Fruit fly (Drosophila melanogaster) whole organism, embryonic: ENCODE results near the gene CG5079.

Experiments used
- ATbp ChIP-seq: fragments of 200-800 bp; sonication (Bioruptor generic); optimal IDR thresholded peaks from 2 replicates; lab custom pipeline; 2017; ENCODE audit warnings: missing biosample characterization, mild to moderate bottlenecking, missing genetic modification characterization, missing genetic modification reagents
- Asciz ChIP-seq: fragments of 200-800 bp; sonication (Bioruptor generic); optimal IDR thresholded peaks from 2 replicates; lab custom pipeline; 2017; ENCODE audit warnings: missing biosample characterization, mild to moderate bottlenecking, missing genetic modification characterization, missing genetic modification reagents
- Atf6 ChIP-seq: fragments of 200-800 bp; sonication (Bioruptor generic); IDR thresholded peaks from 2 replicates; pipeline ENCODE4 v1.3.6; 2022; ENCODE audit warnings: missing biosample characterization, missing genetic modification characterization
- B-H1 ChIP-seq: fragments of 200-800 bp; sonication (Bioruptor generic); IDR thresholded peaks from 3 replicates; pipeline ENCODE4 v1.3.6; 2022; ENCODE audit warnings: missing biosample characterization, missing genetic modification characterization
- B-H2 ChIP-seq: fragments of 200-800 bp; sonication (Bioruptor generic); optimal IDR thresholded peaks from 2 replicates; lab custom pipeline; 2018; ENCODE audit warnings: missing biosample characterization, mild to moderate bottlenecking, missing genetic modification characterization
- Bgb ChIP-seq: fragments of 200-800 bp; sonication (Bioruptor generic); IDR thresholded peaks from 2 replicates; pipeline ENCODE4 v1.3.6; 2022; ENCODE audit warnings: missing biosample characterization, missing genetic modification characterization; ENCODE audit not compliant: partially characterized antibody
- CG10267 ChIP-seq: fragments of 200-800 bp; sonication (Bioruptor generic); optimal IDR thresholded peaks from 2 replicates; lab custom pipeline; 2018; ENCODE audit warnings: missing biosample characterization, mild to moderate bottlenecking, missing genetic modification characterization, moderate library complexity
- CG11696 ChIP-seq: fragments of 200-800 bp; sonication (Bioruptor generic); IDR thresholded peaks from 2 replicates; pipeline ENCODE4 v1.3.6; 2022; ENCODE audit warnings: missing biosample characterization, missing genetic modification characterization
- CG13123 ChIP-seq: fragments of 200-800 bp; sonication (Bioruptor generic); optimal IDR thresholded peaks from 2 replicates; lab custom pipeline; 2016; ENCODE audit warnings: missing biosample characterization, missing genetic modification characterization
- CG13624 ChIP-seq: fragments of 200-800 bp; sonication (Bioruptor generic); optimal IDR thresholded peaks from 2 replicates; lab custom pipeline; 2016; ENCODE audit warnings: missing biosample characterization, missing genetic modification characterization
- CG13775 ChIP-seq: fragments of 200-800 bp; sonication (Bioruptor generic); optimal IDR thresholded peaks from 3 replicates; lab custom pipeline; 2017; ENCODE audit warnings: missing biosample characterization, mild to moderate bottlenecking, missing genetic modification characterization
- CG17186 ChIP-seq: fragments of 200-800 bp; sonication (Bioruptor generic); optimal IDR thresholded peaks from 3 replicates; lab custom pipeline; 2017; ENCODE audit warnings: missing biosample characterization, missing genetic modification reagents, missing genetic modification characterization
- CG17385 ChIP-seq: fragments of 200-800 bp; sonication (Bioruptor generic); optimal IDR thresholded peaks from 3 replicates; lab custom pipeline; 2018; ENCODE audit warnings: missing biosample characterization, mild to moderate bottlenecking, missing genetic modification characterization
- CG17612 ChIP-seq: fragments of 200-800 bp; sonication (Bioruptor generic); IDR thresholded peaks from 2 replicates; pipeline ENCODE4 v1.3.6; 2022; ENCODE audit warnings: missing biosample characterization, missing genetic modification characterization
- CG17829 ChIP-seq: fragments of 200-800 bp; optimal IDR thresholded peaks from 2 replicates; lab custom pipeline; 2019; ENCODE audit warnings: missing biosample characterization, mild to moderate bottlenecking, missing genetic modification characterization, moderate library complexity
- CG2712 ChIP-seq: fragments of 200-800 bp; optimal IDR thresholded peaks from 3 replicates; lab custom pipeline; 2019; ENCODE audit warnings: missing biosample characterization, mild to moderate bottlenecking, missing genetic modification characterization, moderate library complexity
- CG32772 ChIP-seq: fragments of 200-800 bp; sonication (Bioruptor generic); IDR thresholded peaks from 2 replicates; pipeline ENCODE4 v1.3.6; 2022; ENCODE audit warnings: missing biosample characterization, missing genetic modification characterization
- CG4617 ChIP-seq: fragments of 200-800 bp; sonication (Bioruptor generic); optimal IDR thresholded peaks from 3 replicates; lab custom pipeline; 2016; ENCODE audit warnings: missing biosample characterization, missing genetic modification characterization, borderline replicate concordance
- CG4854 ChIP-seq: fragments of 200-800 bp; sonication (Bioruptor generic); optimal IDR thresholded peaks from 2 replicates; lab custom pipeline; 2016; ENCODE audit warnings: missing biosample characterization, missing genetic modification characterization, inconsistent platforms
- CG6683 ChIP-seq: fragments of 200-800 bp; sonication (Bioruptor generic); optimal IDR thresholded peaks from 2 replicates; lab custom pipeline; 2017; ENCODE audit warnings: missing biosample characterization, mild to moderate bottlenecking, missing genetic modification characterization, missing genetic modification reagents
- CG7357 ChIP-seq: fragments of 200-800 bp; sonication (Bioruptor generic); IDR thresholded peaks from 3 replicates; pipeline ENCODE4 v1.3.6; 2022; ENCODE audit warnings: missing biosample characterization, missing genetic modification characterization
- CG7745 ChIP-seq: fragments of 200-800 bp; sonication (Bioruptor generic); optimal IDR thresholded peaks from 2 replicates; lab custom pipeline; 2018; ENCODE audit warnings: missing biosample characterization, mild to moderate bottlenecking, missing genetic modification characterization, moderate library complexity
- CG7839 ChIP-seq: fragments of 200-800 bp; sonication (Bioruptor generic); optimal IDR thresholded peaks from 3 replicates; lab custom pipeline; 2018; ENCODE audit warnings: missing biosample characterization, mild to moderate bottlenecking, missing genetic modification characterization, moderate library complexity
- CG8478 ChIP-seq: fragments of >200 bp; optimal IDR thresholded peaks from 2 replicates; lab custom pipeline; 2018
- CTCF ChIP-seq: fragments of 200-800 bp; sonication (Bioruptor generic); optimal IDR thresholded peaks from 2 replicates; lab custom pipeline; 2017; ENCODE audit warnings: missing biosample characterization, mild to moderate bottlenecking, missing genetic modification characterization, moderate library complexity
- D19A ChIP-seq: fragments of 200-800 bp; optimal IDR thresholded peaks from 3 replicates; lab custom pipeline; 2019; ENCODE audit warnings: missing biosample characterization, mild to moderate bottlenecking, missing genetic modification characterization, moderate library complexity
- Dek ChIP-seq: fragments of 200-800 bp; sonication (Bioruptor generic); optimal IDR thresholded peaks from 3 replicates; lab custom pipeline; 2019; ENCODE audit warnings: missing biosample characterization, mild to moderate bottlenecking, missing genetic modification characterization, moderate library complexity
- Elba2 ChIP-seq: fragments of 200-800 bp; sonication (Bioruptor generic); optimal IDR thresholded peaks from 3 replicates; lab custom pipeline; 2016; ENCODE audit warnings: missing biosample characterization, missing genetic modification characterization
- Sox102F ChIP-seq: fragments of 200-800 bp; sonication (Bioruptor generic); optimal IDR thresholded peaks from 2 replicates; lab custom pipeline; 2018; ENCODE audit warnings: missing biosample characterization, mild to moderate bottlenecking, missing genetic modification characterization, moderate library complexity
- Taf1 ChIP-seq: fragments of 200-800 bp; sonication (Bioruptor generic); IDR thresholded peaks from 2 replicates; pipeline ENCODE4 v1.3.6; 2022; ENCODE audit warnings: missing biosample characterization, missing genetic modification characterization
- Usf ChIP-seq: fragments of 200-800 bp; sonication (Bioruptor generic); optimal IDR thresholded peaks from 2 replicates; lab custom pipeline; 2017; ENCODE audit warnings: missing genotype, missing biosample characterization, missing genetic modification characterization
- ab ChIP-seq: fragments of 200-800 bp; sonication (Bioruptor generic); optimal IDR thresholded peaks from 2 replicates; lab custom pipeline; 2016; ENCODE audit warnings: missing biosample characterization, missing genetic modification characterization
- ac ChIP-seq: fragments of 200-800 bp; sonication (Bioruptor generic); optimal IDR thresholded peaks from 3 replicates; lab custom pipeline; 2017; ENCODE audit warnings: missing biosample characterization, mild to moderate bottlenecking, missing genetic modification characterization
- ash1 ChIP-seq: fragments of 200-800 bp; sonication (Bioruptor generic); optimal IDR thresholded peaks from 2 replicates; lab custom pipeline; 2018; ENCODE audit warnings: missing biosample characterization, mild to moderate bottlenecking, missing genetic modification characterization
- bab2 ChIP-seq: fragments of 200-800 bp; sonication (Bioruptor generic); optimal IDR thresholded peaks from 2 replicates; lab custom pipeline; 2016; ENCODE audit warnings: missing biosample characterization, missing genetic modification characterization
- cwo ChIP-seq: fragments of 200-800 bp; sonication (Bioruptor generic); optimal IDR thresholded peaks from 3 replicates; lab custom pipeline; 2017; ENCODE audit warnings: missing biosample characterization, missing genetic modification characterization, mild to moderate bottlenecking, moderate library complexity, missing genetic modification reagents
- fd96Cb ChIP-seq: fragments of 200-800 bp; sonication (Bioruptor generic); optimal IDR thresholded peaks from 2 replicates; lab custom pipeline; 2018; ENCODE audit warnings: missing biosample characterization, mild to moderate bottlenecking, missing genetic modification characterization, moderate library complexity
- gem ChIP-seq: fragments of 200-800 bp; sonication (Bioruptor generic); optimal IDR thresholded peaks from 2 replicates; lab custom pipeline; 2019; ENCODE audit warnings: missing biosample characterization, mild to moderate bottlenecking, missing genetic modification characterization, moderate library complexity
- gsb-n ChIP-seq: fragments of 200-800 bp; sonication (Bioruptor generic); optimal IDR thresholded peaks from 3 replicates; lab custom pipeline; 2018; ENCODE audit warnings: missing biosample characterization, mild to moderate bottlenecking, missing genetic modification characterization
- inv ChIP-seq: fragments of 200-800 bp; sonication (Bioruptor generic); IDR thresholded peaks from 2 replicates; pipeline ENCODE4 v1.3.6; 2022; ENCODE audit warnings: missing biosample characterization, missing genetic modification characterization; ENCODE audit not compliant: partially characterized antibody
- jing ChIP-seq: fragments of 200-800 bp; sonication (Bioruptor generic); optimal IDR thresholded peaks from 2 replicates; lab custom pipeline; 2018; ENCODE audit warnings: missing biosample characterization, mild to moderate bottlenecking, missing genetic modification characterization
- pfk ChIP-seq: fragments of 200-800 bp; sonication (Bioruptor generic); optimal IDR thresholded peaks from 2 replicates; lab custom pipeline; 2018; ENCODE audit warnings: missing biosample characterization, mild to moderate bottlenecking, missing genetic modification characterization, moderate library complexity
- pzg ChIP-seq: fragments of 200-800 bp; sonication (Bioruptor generic); optimal IDR thresholded peaks from 3 replicates; lab custom pipeline; 2018; ENCODE audit warnings: missing biosample characterization, mild to moderate bottlenecking, missing genetic modification characterization, moderate library complexity
- row ChIP-seq: fragments of 200-800 bp; sonication (Bioruptor generic); IDR thresholded peaks from 3 replicates; pipeline ENCODE4 v1.3.6; 2022; ENCODE audit warnings: missing biosample characterization, missing genetic modification characterization
- slbo ChIP-seq: fragments of 200-800 bp; sonication (Bioruptor generic); IDR thresholded peaks from 2 replicates; pipeline ENCODE4 v1.3.6; 2022; ENCODE audit warnings: missing biosample characterization, missing genetic modification characterization
- sr ChIP-seq: fragments of 200-800 bp; sonication (Bioruptor generic); IDR thresholded peaks from 3 replicates; pipeline ENCODE4 v1.3.6; 2022; ENCODE audit warnings: missing biosample characterization, missing genetic modification characterization
- stc ChIP-seq: fragments of 200-800 bp; sonication (Bioruptor generic); IDR thresholded peaks from 2 replicates; pipeline ENCODE4 v1.3.6; 2022; ENCODE audit warnings: missing biosample characterization, missing genetic modification characterization
- tna ChIP-seq: fragments of 200-800 bp; sonication (Bioruptor generic); IDR thresholded peaks from 2 replicates; pipeline ENCODE4 v1.3.6; 2022; ENCODE audit warnings: missing biosample characterization, missing genetic modification characterization; ENCODE audit not compliant: partially characterized antibody
- tup ChIP-seq: fragments of 200-800 bp; sonication (Bioruptor generic); optimal IDR thresholded peaks from 2 replicates; lab custom pipeline; 2016; ENCODE audit warnings: missing biosample characterization, mild to moderate bottlenecking, missing genetic modification characterization, moderate library complexity
- vfl ChIP-seq: fragments of 200-800 bp; sonication (Bioruptor generic); optimal IDR thresholded peaks from 2 replicates; lab custom pipeline; 2016; ENCODE audit warnings: missing biosample characterization, missing genetic modification characterization
- wor ChIP-seq: fragments of 200-800 bp; sonication (Bioruptor generic); IDR thresholded peaks from 2 replicates; pipeline ENCODE4 v1.3.6; 2022; ENCODE audit warnings: missing biosample characterization, missing genetic modification characterization
- zf30C ChIP-seq: fragments of 200-800 bp; sonication (Bioruptor generic); optimal IDR thresholded peaks from 3 replicates; lab custom pipeline; 2018; ENCODE audit warnings: missing biosample characterization, mild to moderate bottlenecking, missing genetic modification characterization

CG5079 gene

dm6 chr3R:25651414-25651813, 37.9 kb downstream of the CG5079 start (continued):
- TF ChIP-seq CG10267 (tag; lab: Kevin White, UChicago) (peak; percentile 4), ab (GFP tag; lab: Kevin White, UChicago) (no peak), B-H2 (GFP tag; lab: Kevin White, UChicago) (no peak), CG2712 (tag; lab: Kevin White, UChicago) (peak; percentile 34), jing (GFP tag; lab: Kevin White, UChicago) (no peak), Elba2 (GFP tag; lab: Kevin White, UChicago) (no peak), gsb-n (tag; lab: Kevin White, UChicago) (no peak), fd96Cb (tag; lab: Kevin White, UChicago) (no peak), CG32772 (no peak), zf30C (GFP tag; lab: Kevin White, UChicago) (no peak), CG4617 (no peak), CG7745 (tag; lab: Kevin White, UChicago) (no peak), bab2 (GFP tag; lab: Kevin White, UChicago) (no peak), CG4854 (GFP tag; lab: Kevin White, UChicago) (no peak), CG7839 (tag; lab: Kevin White, UChicago) (peak; percentile 14), CG13775 (no peak), sr (no peak), gem (tag; lab: Kevin White, UChicago) (no peak), cwo (GFP tag; lab: Kevin White, UChicago) (no peak), B-H1 (GFP tag; lab: Robert Waterston, UW) (no peak), vfl (GFP tag; lab: Kevin White, UChicago) (no peak), CG17612 (no peak), tup (no peak), ATbp (GFP tag; lab: Kevin White, UChicago) (no peak), CG8478 (lab: Kevin White, UChicago) (no peak), wor (no peak), Asciz (GFP tag; lab: Kevin White, UChicago) (no peak), CG17829 (tag; lab: Kevin White, UChicago) (no peak), Bgb (no peak), inv (no peak), CG6683 (no peak), CG13123 (GFP tag; lab: Kevin White, UChicago) (no peak), Dek (no peak), tna (no peak), CG11696 (no peak), slbo (GFP tag; lab: Robert Waterston, UW) (peak; percentile 28; the same call in 1 of the 2 replicates), pzg (GFP tag; lab: Kevin White, UChicago) (no peak), CG7357 (no peak), ash1 (GFP tag; lab: Kevin White, UChicago) (no peak), Atf6 (GFP tag; lab: Robert Waterston, UW) (no peak), D19A (tag; lab: Kevin White, UChicago) (no peak), pfk (GFP tag; lab: Kevin White, UChicago) (no peak), Taf1 (no peak), ac (no peak), CTCF (no peak), CG17186 (no peak), stc (GFP tag; lab: Robert Waterston, UW) (0 out of 2 replicates have a peak, but pooled peaks have one; percentile 5), CG17385 (GFP tag; lab: Kevin White, UChicago) (peak; percentile 10), Sox102F (GFP tag; lab: Kevin White, UChicago) (no peak), row (GFP tag; lab: Robert Waterston, UW) (peak; percentile 46; the same call in 2 of the 3 replicates), Usf (GFP tag; lab: Kevin White, UChicago) (no peak), CG13624 (GFP tag; lab: Kevin White, UChicago) (no peak)
